Worm (Caenorhabditis elegans): ENCODE data around the gene F42A10.5.

ce11 chrIII:6132068-6132467 lies 41.2 kb downstream of the F42A10.5 start:
- no peak for TF ChIP-seq med-1 (GFP tag; optimal IDR thresholded peaks at IDR 0.05; ENCODE audit: insufficient read depth)
- TF ChIP-seq tab-1 (GFP tag; IDR thresholded peaks at IDR 0.05): no peak
